ENCODE assay signal across 7 worm cellular contexts in genomic region chrIII:9782011-9782436, ce11.
A peak's percentile ranks its signal among the peaks of the same experiment; 100 is the strongest.
TF ChIP-seq lines count a peak whose summit lies in the region.

TSS of gene vha-2 (plus strand) at chrIII:9782164.

TF ChIP-seq in whole organism, L1 larva, 84 proteins besides CTCF, POLR2A, EP300 and RAD21 (continues in another document):
- TF ChIP-seq elt-2 (tag; optimal IDR thresholded peaks at IDR 0.05; lab: Kevin White, UChicago) = no peak
- no peak for TF ChIP-seq C16A3.4 (tag; optimal IDR thresholded peaks at IDR 0.05; lab: Kevin White, UChicago)
- peak; percentile 60 for TF ChIP-seq aly-2 (tag; optimal IDR thresholded peaks at IDR 0.05; lab: Kevin White, UChicago)
- peak; percentile 93 for TF ChIP-seq alr-1 (tag; optimal IDR thresholded peaks at IDR 0.05; lab: Kevin White, UChicago; ENCODE audit: borderline replicate concordance)
- 0 out of 2 replicates have a peak, but pooled peaks have one; percentile 10 for TF ChIP-seq grh-1 (GFP tag; IDR thresholded peaks at IDR 0.05; lab: Robert Waterston, UW)
- TF ChIP-seq lin-35 (GFP tag; optimal IDR thresholded peaks at IDR 0.05; lab: Kevin White, UChicago) = peak in 1 of 2 experiments; percentile 13
- no peak for TF ChIP-seq hlh-17 (GFP tag; optimal IDR thresholded peaks at IDR 0.05; lab: Kevin White, UChicago; ENCODE audit: borderline replicate concordance)
- TF ChIP-seq tlp-1 (tag; optimal IDR thresholded peaks at IDR 0.05; lab: Kevin White, UChicago) = no peak
- TF ChIP-seq mdl-1 (tag; optimal IDR thresholded peaks at IDR 0.05; lab: Kevin White, UChicago) = no peak
- peak; percentile 8 for TF ChIP-seq ceh-63 (GFP tag; optimal IDR thresholded peaks at IDR 0.05; lab: Kevin White, UChicago)
- TF ChIP-seq vab-15 (tag; optimal IDR thresholded peaks at IDR 0.05; lab: Kevin White, UChicago) = no peak
- TF ChIP-seq nhr-85 (tag; lab: Kevin White, UChicago) = peak; percentile 80

TF ChIP-seq in whole organism, L2 larva, 48 proteins besides CTCF, POLR2A, EP300 and RAD21:
- TF ChIP-seq sma-3 (GFP tag; optimal IDR thresholded peaks at IDR 0.05; lab: Kevin White, UChicago) (peak; percentile 15), ztf-11 (tag; optimal IDR thresholded peaks at IDR 0.05; lab: Kevin White, UChicago) (no peak), gmeb-1 (tag; optimal IDR thresholded peaks at IDR 0.05; lab: Kevin White, UChicago) (no peak), ceh-82 (tag; optimal IDR thresholded peaks at IDR 0.05; lab: Kevin White, UChicago) (no peak), fos-1 (tag; optimal IDR thresholded peaks at IDR 0.05; lab: Kevin White, UChicago) (peak; percentile 29), lin-11 (tag; optimal IDR thresholded peaks at IDR 0.05; lab: Kevin White, UChicago) (peak; percentile 22), ama-1 (optimal IDR thresholded peaks at IDR 0.05; lab: Kevin White, UChicago) (no peak), nhr-129 (tag; optimal IDR thresholded peaks at IDR 0.05; lab: Kevin White, UChicago) (peak; percentile 1)

TF ChIP-seq in whole organism, L3 larva, 47 proteins besides CTCF, POLR2A, EP300 and RAD21:
- TF ChIP-seq nhr-43 (tag; optimal IDR thresholded peaks at IDR 0.05; lab: Kevin White, UChicago; ENCODE audit: poor library complexity, severe bottlenecking) (peak; percentile 37), elt-2 (tag; optimal IDR thresholded peaks at IDR 0.05; lab: Kevin White, UChicago) (peak; percentile 15), ama-1 (optimal IDR thresholded peaks at IDR 0.05; lab: Kevin White, UChicago) (peak; percentile 75), snpc-4 (tag; optimal IDR thresholded peaks at IDR 0.05; lab: Kevin White, UChicago) (no peak)

TF ChIP-seq in whole organism, L4 larva, 104 proteins besides CTCF, POLR2A, EP300 and RAD21 (continues in another document):
- 0 out of 2 replicates have a peak, but pooled peaks have one; percentile 47 for TF ChIP-seq egl-43 (GFP tag; IDR thresholded peaks at IDR 0.05; lab: Robert Waterston, UW)
- TF ChIP-seq madf-5 (GFP tag; IDR thresholded peaks at IDR 0.05; lab: Robert Waterston, UW) = 0 out of 4 replicates have a peak, but pooled peaks of 1 of the 2 experiments have one; percentile 34
- peak; percentile 23; the same call in 1 of the 2 replicates for TF ChIP-seq set-16 (GFP tag; IDR thresholded peaks at IDR 0.05; lab: Robert Waterston, UW)
- TF ChIP-seq ama-1 (optimal IDR thresholded peaks at IDR 0.05; lab: Kevin White, UChicago) = peak; percentile 90
- peak; percentile 7 for TF ChIP-seq mep-1 (tag; optimal IDR thresholded peaks at IDR 0.05; lab: Kevin White, UChicago)
- TF ChIP-seq D1046.2 (GFP tag; IDR thresholded peaks at IDR 0.05; lab: Robert Waterston, UW) = no peak
- peak; percentile 49 for TF ChIP-seq arid-1 (GFP tag; conservative IDR thresholded peaks at IDR 0.05; lab: Robert Waterston, UW)
- TF ChIP-seq nhr-11 (tag; optimal IDR thresholded peaks at IDR 0.05; lab: Kevin White, UChicago) = no peak
- peak; percentile 42 for TF ChIP-seq nhr-111 (GFP tag; optimal IDR thresholded peaks at IDR 0.05; lab: Kevin White, UChicago)
- TF ChIP-seq madf-9 (GFP tag; conservative IDR thresholded peaks at IDR 0.05; lab: Robert Waterston, UW) = peak; percentile 49; the same call in 1 of the 2 replicates
- peak; percentile 40 for TF ChIP-seq F49E8.2 (tag; optimal IDR thresholded peaks at IDR 0.05; lab: Kevin White, UChicago; ENCODE audit: borderline replicate concordance)
- peak; percentile 39 for TF ChIP-seq spr-1 (tag; optimal IDR thresholded peaks at IDR 0.05; lab: Kevin White, UChicago)
- peak; percentile 31 for TF ChIP-seq dve-1 (tag; optimal IDR thresholded peaks at IDR 0.05; lab: Kevin White, UChicago; ENCODE audit: insufficient read depth)
- TF ChIP-seq tra-1 (GFP tag; IDR thresholded peaks at IDR 0.05; lab: Robert Waterston, UW) = peak; percentile 26; the same call in 1 of the 2 replicates
- peak; percentile 10 for TF ChIP-seq nhr-48 (tag; optimal IDR thresholded peaks at IDR 0.05; lab: Kevin White, UChicago)

TF ChIP-seq in whole organism, early embryonic, 17 proteins besides CTCF, POLR2A, EP300 and RAD21:
- peak; percentile 27 for TF ChIP-seq ama-1 (optimal IDR thresholded peaks at IDR 0.05; lab: Kevin White, UChicago)
- TF ChIP-seq F13C5.2 (tag; optimal IDR thresholded peaks at IDR 0.05; lab: Kevin White, UChicago) = no peak

TF ChIP-seq in whole organism, late embryonic, 69 proteins besides CTCF, POLR2A, EP300 and RAD21:
- TF ChIP-seq C38D4.7 (GFP tag; optimal IDR thresholded peaks at IDR 0.05; lab: Kevin White, UChicago) (no peak), elt-2 (tag; optimal IDR thresholded peaks at IDR 0.05; lab: Kevin White, UChicago) (peak; percentile 56)

TF ChIP-seq in whole organism, young adult, 124 proteins besides CTCF, POLR2A, EP300 and RAD21 (continues in another document):
- peak; percentile 30 for TF ChIP-seq T26A5.8 (tag; optimal IDR thresholded peaks at IDR 0.05; lab: Kevin White, UChicago)
- no peak for TF ChIP-seq B0261.1 (tag; optimal IDR thresholded peaks at IDR 0.05; lab: Kevin White, UChicago)
- TF ChIP-seq akir-1 (GFP tag; optimal IDR thresholded peaks at IDR 0.05; lab: Kevin White, UChicago) = peak; percentile 30
- TF ChIP-seq gei-17 (GFP tag; optimal IDR thresholded peaks at IDR 0.05; lab: Kevin White, UChicago) = no peak
- peak; percentile 77 for TF ChIP-seq nfyb-1 (GFP tag; IDR thresholded peaks at IDR 0.05; lab: Robert Waterston, UW)
- TF ChIP-seq rpc-1 (optimal IDR thresholded peaks at IDR 0.05; lab: Kevin White, UChicago) = no peak
- TF ChIP-seq rpc-1 (tag; optimal IDR thresholded peaks at IDR 0.05; lab: Kevin White, UChicago) = no peak
- TF ChIP-seq ama-1 (optimal IDR thresholded peaks at IDR 0.05; lab: Kevin White, UChicago) = no peak
- peak in 1 of 2 experiments; percentile 10 for TF ChIP-seq ama-1 (GFP tag; optimal IDR thresholded peaks at IDR 0.05; lab: Kevin White, UChicago)
- TF ChIP-seq F23B12.7 (tag; optimal IDR thresholded peaks at IDR 0.05; lab: Kevin White, UChicago; ENCODE audit: insufficient read depth) = no peak
- TF ChIP-seq cebp-2 (GFP tag; IDR thresholded peaks at IDR 0.05; lab: Robert Waterston, UW) = no peak
- TF ChIP-seq ets-4 (GFP tag; optimal IDR thresholded peaks at IDR 0.05; lab: Kevin White, UChicago) = peak; percentile 66
- peak; percentile 37 for TF ChIP-seq ZK185.1 (tag; optimal IDR thresholded peaks at IDR 0.05; lab: Kevin White, UChicago; ENCODE audit: poor library complexity, severe bottlenecking)
- TF ChIP-seq F57C9.4 (tag; optimal IDR thresholded peaks at IDR 0.05; lab: Kevin White, UChicago) = no peak
- peak; percentile 76 for TF ChIP-seq tlf-1 (GFP tag; optimal IDR thresholded peaks at IDR 0.05; lab: Kevin White, UChicago)
- TF ChIP-seq ceh-40 (GFP tag; IDR thresholded peaks at IDR 0.05; lab: Robert Waterston, UW) = 0 out of 2 replicates have a peak, but pooled peaks have one; percentile 8
- peak; percentile 31 for TF ChIP-seq dox-1 (GFP tag; IDR thresholded peaks at IDR 0.05; lab: Robert Waterston, UW)
- TF ChIP-seq tbp1 (GFP tag; optimal IDR thresholded peaks at IDR 0.05; lab: Kevin White, UChicago) = peak; percentile 31
- TF ChIP-seq ekl-4 (GFP tag; IDR thresholded peaks at IDR 0.05; lab: Robert Waterston, UW) = peak; percentile 80
- no peak for TF ChIP-seq Y67H2A.10 (GFP tag; conservative IDR thresholded peaks at IDR 0.05; lab: Robert Waterston, UW)
- peak in 1 of 2 experiments; percentile 30 for TF ChIP-seq let-607 (tag; optimal IDR thresholded peaks at IDR 0.05; lab: Kevin White, UChicago)
- no peak; the same call in 1 of the 2 replicates for TF ChIP-seq F33H1.4 (GFP tag; IDR thresholded peaks at IDR 0.05; lab: Robert Waterston, UW)
- peak; percentile 80 for TF ChIP-seq Y53G8AR.9 (GFP tag; conservative IDR thresholded peaks at IDR 0.05; lab: Robert Waterston, UW)
- TF ChIP-seq snpc-4 (GFP tag; optimal IDR thresholded peaks at IDR 0.05; lab: Kevin White, UChicago) = no peak
- TF ChIP-seq snpc-4 (tag; optimal IDR thresholded peaks at IDR 0.05; lab: Kevin White, UChicago) = peak in 1 of 4 experiments; percentile 29
- no peak for TF ChIP-seq B0019.2 (GFP tag; conservative IDR thresholded peaks at IDR 0.05; lab: Robert Waterston, UW)
- TF ChIP-seq ztf-3 (GFP tag; optimal IDR thresholded peaks at IDR 0.05; lab: Kevin White, UChicago) = no peak
- peak; percentile 53; the same call in 1 of the 2 replicates for TF ChIP-seq egl-44 (GFP tag; IDR thresholded peaks at IDR 0.05; lab: Robert Waterston, UW)
- TF ChIP-seq F49E8.2 (tag; optimal IDR thresholded peaks at IDR 0.05; lab: Kevin White, UChicago; ENCODE audit: insufficient read depth) = peak; percentile 54
- TF ChIP-seq fkh-3 (tag; optimal IDR thresholded peaks at IDR 0.05; lab: Kevin White, UChicago) = no peak
- peak; percentile 75 for TF ChIP-seq pbrm-1 (GFP tag; IDR thresholded peaks at IDR 0.05; lab: Robert Waterston, UW)
- TF ChIP-seq ceh-100 (GFP tag; IDR thresholded peaks at IDR 0.05; lab: Robert Waterston, UW) = no peak
- TF ChIP-seq chd-7 (tag; optimal IDR thresholded peaks at IDR 0.05; lab: Kevin White, UChicago) = peak; percentile 58
- no peak for TF ChIP-seq F37B4.10 (GFP tag; IDR thresholded peaks at IDR 0.05; lab: Robert Waterston, UW)
- no peak for TF ChIP-seq F57A8.1 (GFP tag; optimal IDR thresholded peaks at IDR 0.05; lab: Kevin White, UChicago)
- TF ChIP-seq Y95B8A.8 (GFP tag; IDR thresholded peaks at IDR 0.05; lab: Robert Waterston, UW) = peak; percentile 54; the same call in 1 of the 2 replicates
- no peak for TF ChIP-seq rec-8 (tag; optimal IDR thresholded peaks at IDR 0.05; lab: Kevin White, UChicago)
- peak; percentile 57 for TF ChIP-seq madf-6 (GFP tag; IDR thresholded peaks at IDR 0.05; lab: Robert Waterston, UW)
- peak; percentile 43 for TF ChIP-seq nhr-90 (tag; optimal IDR thresholded peaks at IDR 0.05; lab: Kevin White, UChicago)
- TF ChIP-seq sdz-38 (tag; optimal IDR thresholded peaks at IDR 0.05; lab: Kevin White, UChicago) = no peak
- no peak for TF ChIP-seq ztf-25 (GFP tag; IDR thresholded peaks at IDR 0.05; lab: Robert Waterston, UW)
- peak; percentile 11 for TF ChIP-seq dpff-1 (tag; optimal IDR thresholded peaks at IDR 0.05; lab: Kevin White, UChicago)
- peak; percentile 25; the same call in 1 of the 2 replicates for TF ChIP-seq nfya-2 (GFP tag; IDR thresholded peaks at IDR 0.05; lab: Robert Waterston, UW)
- no peak for TF ChIP-seq mes-4 (tag; optimal IDR thresholded peaks at IDR 0.05; lab: Kevin White, UChicago)
- no peak for TF ChIP-seq sptf-2 (GFP tag; optimal IDR thresholded peaks at IDR 0.05; lab: Kevin White, UChicago)
- peak; percentile 23 for TF ChIP-seq madf-10 (tag; optimal IDR thresholded peaks at IDR 0.05; lab: Kevin White, UChicago)
- no peak for TF ChIP-seq snpc-1.1 (tag; optimal IDR thresholded peaks at IDR 0.05; lab: Kevin White, UChicago; ENCODE audit: insufficient read depth)
- TF ChIP-seq F39B2.1 (GFP tag; IDR thresholded peaks at IDR 0.05; lab: Robert Waterston, UW) = no peak
- TF ChIP-seq ztf-26 (tag; optimal IDR thresholded peaks at IDR 0.05; lab: Kevin White, UChicago) = peak; percentile 23
